Worm (Caenorhabditis elegans) whole organism, L4 larva: ENCODE results near the gene T13G4.1.

ENCODE experiments used
- F37D6.2 ChIP-seq: sonication (generic microtip); optimal IDR thresholded peaks from 2 replicates; lab custom pipeline; 2016; ENCODE audit warnings: mild to moderate bottlenecking, missing genetic modification characterization, missing compliant biosample characterization
- ceh-28 ChIP-seq: fragments of 150-350 bp; optimal IDR thresholded peaks from 2 replicates; lab custom pipeline; 2014; ENCODE audit warnings: missing biosample characterization, missing genetic modification reagents, missing genetic modification characterization
- dve-1 ChIP-seq: sonication (generic microtip); optimal IDR thresholded peaks from 2 replicates; lab custom pipeline; 2017; ENCODE audit warnings: antibody characterized with exemption, mild to moderate bottlenecking, missing genetic modification characterization, missing compliant biosample characterization; ENCODE audit not compliant: insufficient read depth
- egl-27 ChIP-seq: sonication (generic microtip); optimal IDR thresholded peaks from 3 replicates; lab custom pipeline; 2017; ENCODE audit warnings: missing biosample characterization, missing genetic modification reagents, missing genetic modification characterization
- lin-13 ChIP-seq: fragments of 150-350 bp; optimal IDR thresholded peaks from 2 replicates; lab custom pipeline; 2014; ENCODE audit warnings: missing biosample characterization, missing genetic modification reagents, missing genetic modification characterization
- lin-15B ChIP-seq: fragments of 150-350 bp; sonication (generic microtip); optimal IDR thresholded peaks from 3 replicates; lab custom pipeline; 2014; ENCODE audit warnings: missing biosample characterization, missing genetic modification characterization
- lin-38 ChIP-seq: fragments of 200-800 bp; sonication (Bioruptor generic); IDR thresholded peaks from 2 replicates; pipeline ENCODE4 v1.3.6; 2022; ENCODE audit warnings: missing genetic modification reagents, missing genetic modification characterization, missing compliant biosample characterization
- nhr-10 ChIP-seq: fragments of 150-350 bp; optimal IDR thresholded peaks from 2 replicates; lab custom pipeline; 2014; ENCODE audit warnings: missing biosample characterization, missing genetic modification characterization
- nhr-11 ChIP-seq: fragments of 150-350 bp; optimal IDR thresholded peaks from 2 replicates; lab custom pipeline; 2014; ENCODE audit warnings: missing biosample characterization, missing genetic modification characterization
- nhr-28 ChIP-seq: fragments of 150-350 bp; optimal IDR thresholded peaks from 2 replicates; lab custom pipeline; 2014; ENCODE audit warnings: missing biosample characterization, missing genetic modification characterization
- pha-4 ChIP-seq, 2 experiments: fragments of 150-350 bp in 1 of 2; fragments of 200-800 bp in 1 of 2; sonication (Bioruptor generic) in 1 of 2; IDR thresholded peaks in 1 of 2; optimal IDR thresholded peaks in 1 of 2; 2 replicates each; pipeline versions ENCODE4 v1.3.6 to Lab custom; 2014 to 2022; ENCODE audit warnings: missing genetic modification characterization in 2 of 2, missing genetic modification reagents in 2 of 2, missing biosample characterization in 1 of 2, missing compliant biosample characterization in 1 of 2
- snpc-4 ChIP-seq: fragments of 150-350 bp; optimal IDR thresholded peaks from 2 replicates; lab custom pipeline; 2014; ENCODE audit warnings: missing biosample characterization, missing genetic modification characterization
- tra-1 ChIP-seq: fragments of 200-800 bp; sonication (Bioruptor generic); IDR thresholded peaks from 2 replicates; pipeline ENCODE4 v1.3.6; 2022; ENCODE audit warnings: missing genetic modification reagents, missing genetic modification characterization, missing compliant biosample characterization

DNA sequence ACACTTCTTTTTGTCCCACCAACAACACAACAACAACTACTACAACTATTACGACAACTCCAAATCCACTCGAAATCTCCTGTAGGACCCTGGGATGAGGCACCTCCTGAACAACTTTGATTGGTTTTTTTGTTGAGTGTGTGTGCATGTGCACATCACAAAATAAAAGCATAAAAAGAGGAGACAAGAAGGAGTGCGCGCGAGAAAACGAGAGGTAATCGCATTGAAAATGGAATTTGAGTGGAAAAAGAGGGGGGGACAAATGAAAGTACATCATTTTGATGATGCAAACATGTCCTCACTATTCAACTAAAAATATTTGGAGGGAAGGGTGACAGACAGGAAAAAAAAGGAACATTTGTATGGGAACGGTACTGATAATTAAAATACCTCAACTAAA, 7.5 kb upstream of the T13G4.1 start:
- no peak for TF ChIP-seq lin-13
- no peak for TF ChIP-seq dve-1 (tag; lab: Kevin White, UChicago)
- no peak for TF ChIP-seq ceh-28
- no peak for TF ChIP-seq tra-1 (GFP tag; lab: Robert Waterston, UW)
- TF ChIP-seq nhr-11, result no peak
- TF ChIP-seq nhr-10 (tag; lab: Kevin White, UChicago), result no peak
- no peak for TF ChIP-seq lin-15B (tag; lab: Kevin White, UChicago)
- no peak for TF ChIP-seq lin-38
- no peak for TF ChIP-seq nhr-28 (tag; lab: Kevin White, UChicago)
- no peak for TF ChIP-seq snpc-4 (tag; lab: Kevin White, UChicago)
- no peak for TF ChIP-seq F37D6.2 (tag; lab: Kevin White, UChicago)
- TF ChIP-seq pha-4 (GFP tag; IDR thresholded peaks at IDR 0.05; lab: Robert Waterston, UW), result no peak
- TF ChIP-seq pha-4 (tag; optimal IDR thresholded peaks at IDR 0.05; lab: Kevin White, UChicago), result no peak
- no peak for TF ChIP-seq egl-27 (tag; lab: Kevin White, UChicago)
